Worm (Caenorhabditis elegans) whole organism, early embryonic: ENCODE measurements around the gene degl-2.
"Not testable (repeated sequence)": the region's sequence is repeated elsewhere in the genome, so short reads cannot be mapped to it uniquely, and the experiment has no call there.

ENCODE experiments used
- F13C5.2 ChIP-seq: sonication (generic microtip); optimal IDR thresholded peaks from 2 replicates; lab custom pipeline; 2017; ENCODE audit warnings: mild to moderate bottlenecking, missing genetic modification characterization, inconsistent platforms, missing compliant biosample characterization
- aly-1 ChIP-seq: sonication (generic microtip); optimal IDR thresholded peaks from 2 replicates; lab custom pipeline; 2016; ENCODE audit warnings: missing genetic modification characterization, missing compliant biosample characterization
- ama-1 ChIP-seq: fragments of 150-350 bp; optimal IDR thresholded peaks from 2 replicates; lab custom pipeline; 2014
- ceh-36 ChIP-seq: sonication (generic microtip); optimal IDR thresholded peaks from 2 replicates; lab custom pipeline; 2016; ENCODE audit warnings: missing genetic modification characterization, inconsistent platforms, missing compliant biosample characterization
- flt-1 ChIP-seq: fragments of 200-800 bp; sonication (Bioruptor generic); IDR thresholded peaks from 2 replicates; pipeline ENCODE4 v1.3.6; 2022; ENCODE audit warnings: missing genetic modification characterization, missing compliant biosample characterization
- hnd-1 ChIP-seq: sonication (generic microtip); optimal IDR thresholded peaks from 2 replicates; lab custom pipeline; 2016; ENCODE audit warnings: missing genetic modification characterization, missing compliant biosample characterization
- pes-1 ChIP-seq: fragments of 200-800 bp; sonication (Bioruptor generic); IDR thresholded peaks from 2 replicates; pipeline ENCODE4 v1.3.6; 2022; ENCODE audit warnings: missing genetic modification reagents, missing genetic modification characterization, missing compliant biosample characterization
- scrt-1 ChIP-seq: fragments of 200-800 bp; sonication (Bioruptor generic); IDR thresholded peaks from 2 replicates; pipeline ENCODE4 v1.3.6; 2022; ENCODE audit warnings: missing genetic modification characterization, missing compliant biosample characterization
- tbx-11 ChIP-seq: fragments of 200-800 bp; sonication (Bioruptor generic); IDR thresholded peaks from 2 replicates; pipeline ENCODE4 v1.3.6; 2022; ENCODE audit warnings: missing genetic modification characterization, missing compliant biosample characterization
- tbx-37 ChIP-seq: fragments of 200-800 bp; sonication (Bioruptor generic); conservative IDR thresholded peaks from 2 replicates; pipeline ENCODE4 v1.3.6; 2022; ENCODE audit warnings: missing genetic modification reagents, missing genetic modification characterization, missing compliant biosample characterization
- tra-4 ChIP-seq: sonication (generic microtip); optimal IDR thresholded peaks from 2 replicates; lab custom pipeline; 2017; ENCODE audit warnings: missing genetic modification characterization, missing compliant biosample characterization

DNA sequence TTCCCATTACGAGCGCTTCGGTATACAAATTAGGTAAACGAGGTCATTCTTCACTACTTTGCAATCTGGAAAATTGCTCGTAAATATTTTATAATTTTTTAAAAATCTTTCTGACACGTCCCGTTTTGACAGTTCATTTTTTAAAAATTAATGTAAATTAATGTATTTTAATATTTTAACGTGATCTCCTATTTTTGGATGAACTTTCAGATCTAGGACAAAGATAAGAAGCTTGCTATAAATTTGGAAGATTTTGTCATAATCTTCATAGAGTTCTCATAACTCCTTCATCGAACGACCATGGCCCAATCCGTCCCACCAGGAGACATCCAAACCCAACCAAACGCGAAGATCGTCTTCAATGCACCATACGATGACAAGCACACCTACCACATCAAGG lies 45.4 kb downstream of the degl-2 start, which contains the start of gene msp-76:
- TF ChIP-seq ama-1; flt-1 (GFP tag; lab: Robert Waterston, UW); pes-1; ceh-36 (tag; lab: Kevin White, UChicago); tbx-37 (GFP tag; lab: Robert Waterston, UW); hnd-1 (tag; lab: Kevin White, UChicago); tbx-11 (GFP tag; lab: Robert Waterston, UW); scrt-1 (GFP tag; lab: Robert Waterston, UW); tra-4; F13C5.2 (tag; lab: Kevin White, UChicago); aly-1 (tag; lab: Kevin White, UChicago): not testable (repeated sequence)
